Fruit fly (Drosophila melanogaster): ENCODE data around the gene Spp.

Spp gene

DNA sequence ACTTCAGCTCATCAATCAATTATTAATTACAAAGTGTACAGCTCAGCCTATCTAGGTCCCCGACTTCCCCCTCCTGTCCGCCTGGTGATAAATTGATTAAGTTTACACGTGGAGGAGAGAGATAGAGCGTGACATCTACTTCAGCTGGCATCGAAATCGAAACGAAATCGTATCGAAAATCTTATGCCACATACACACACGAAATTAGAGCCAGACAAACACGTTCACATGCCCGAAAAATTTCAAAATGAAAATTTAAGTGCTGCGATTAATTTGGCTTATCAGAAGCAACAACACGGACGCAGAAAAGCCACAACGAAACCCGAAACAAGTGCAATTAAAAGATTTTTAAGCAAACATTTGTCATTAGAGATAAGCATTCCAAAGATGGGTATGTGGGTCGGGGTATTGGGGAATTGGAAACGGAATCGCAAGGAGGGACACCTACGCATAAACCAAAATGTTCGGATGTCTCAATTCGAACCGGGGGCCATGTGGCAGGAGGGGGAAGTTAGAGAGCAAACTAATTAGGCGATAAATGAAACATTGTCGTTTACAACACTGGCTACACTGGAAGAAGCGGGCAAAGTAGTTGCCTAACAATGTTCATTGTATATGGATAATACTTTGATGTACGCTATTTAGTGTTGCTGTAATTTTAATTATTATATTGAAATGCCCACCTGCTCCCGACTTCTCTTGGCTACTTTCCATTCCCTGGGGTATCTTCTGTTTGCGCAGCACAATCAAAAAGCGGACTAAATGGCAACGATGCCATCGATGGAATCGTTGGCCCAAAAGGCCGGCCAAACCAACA lies 46.6 kb downstream of the Spp start (continued):
- TF ChIP-seq pfk (GFP tag; optimal IDR thresholded peaks at IDR 0.05): no peak
- no peak for TF ChIP-seq CG15011 (GFP tag; optimal IDR thresholded peaks at IDR 0.05)
- no peak for TF ChIP-seq Oaz (GFP tag; IDR thresholded peaks at IDR 0.05)
- TF ChIP-seq CG31224 (GFP tag; IDR thresholded peaks at IDR 0.05): no peak
- no peak for TF ChIP-seq sim (GFP tag; IDR thresholded peaks at IDR 0.05)
- no peak for TF ChIP-seq CG16779 (GFP tag; IDR thresholded peaks at IDR 0.05)
- TF ChIP-seq CG42726 (GFP tag; IDR thresholded peaks at IDR 0.05; ENCODE audit: partially characterized antibody): no peak
- no peak for TF ChIP-seq danr (GFP tag; IDR thresholded peaks at IDR 0.05)
- TF ChIP-seq CG6175 (GFP tag; IDR thresholded peaks at IDR 0.05): no peak
- TF ChIP-seq Meics (GFP tag; optimal IDR thresholded peaks at IDR 0.05): no peak
- TF ChIP-seq CG8478 (optimal IDR thresholded peaks at IDR 0.05): no peak
- no peak for TF ChIP-seq grau (tag; optimal IDR thresholded peaks at IDR 0.05)
- no peak for TF ChIP-seq pzg (GFP tag; optimal IDR thresholded peaks at IDR 0.05)
- TF ChIP-seq GATAe (GFP tag; conservative IDR thresholded peaks at IDR 0.05): no peak
- TF ChIP-seq Hsf (GFP tag; optimal IDR thresholded peaks at IDR 0.05): no peak
- TF ChIP-seq luna (GFP tag; optimal IDR thresholded peaks at IDR 0.05): no peak
- no peak for TF ChIP-seq CG13123 (GFP tag; optimal IDR thresholded peaks at IDR 0.05)
- TF ChIP-seq sisA (GFP tag; IDR thresholded peaks at IDR 0.05): no peak
- no peak for TF ChIP-seq CG43689 (GFP tag; IDR thresholded peaks at IDR 0.05)
- no peak for TF ChIP-seq CG17359 (tag; optimal IDR thresholded peaks at IDR 0.05)
- no peak for TF ChIP-seq cg (GFP tag; optimal IDR thresholded peaks at IDR 0.05)
- TF ChIP-seq tin (GFP tag; optimal IDR thresholded peaks at IDR 0.05): no peak
- no peak for TF ChIP-seq Dad (GFP tag; optimal IDR thresholded peaks at IDR 0.05)
- TF ChIP-seq YL-1 (GFP tag; optimal IDR thresholded peaks at IDR 0.05): no peak
- TF ChIP-seq CG10267 (tag; optimal IDR thresholded peaks at IDR 0.05): no peak
- no peak for TF ChIP-seq ewg (GFP tag; optimal IDR thresholded peaks at IDR 0.05)
- TF ChIP-seq chinmo (GFP tag; IDR thresholded peaks at IDR 0.05; ENCODE audit: partially characterized antibody): 0 out of 4 replicates have a peak, but pooled peaks have one; percentile 42
- no peak for TF ChIP-seq wor (GFP tag; IDR thresholded peaks at IDR 0.05)
- TF ChIP-seq zf30C (GFP tag; optimal IDR thresholded peaks at IDR 0.05): peak; percentile 31
- TF ChIP-seq stc (GFP tag; IDR thresholded peaks at IDR 0.05): no peak
- TF ChIP-seq chm (GFP tag; IDR thresholded peaks at IDR 0.05): no peak
- no peak for TF ChIP-seq CG3995 (GFP tag; optimal IDR thresholded peaks at IDR 0.05)
- no peak for TF ChIP-seq dan (GFP tag; IDR thresholded peaks at IDR 0.05)
- no peak for TF ChIP-seq CG15696 (tag; optimal IDR thresholded peaks at IDR 0.05)
- TF ChIP-seq HHEX (GFP tag; optimal IDR thresholded peaks at IDR 0.05): no peak
- TF ChIP-seq sens-2 (GFP tag; IDR thresholded peaks at IDR 0.05): no peak
- TF ChIP-seq gfzf (GFP tag; optimal IDR thresholded peaks at IDR 0.05): no peak
- TF ChIP-seq CG13287 (GFP tag; IDR thresholded peaks at IDR 0.05; ENCODE audit: partially characterized antibody): no peak
- TF ChIP-seq CG2889 (GFP tag; IDR thresholded peaks at IDR 0.05): no peak
- no peak for TF ChIP-seq CG18262 (tag; optimal IDR thresholded peaks at IDR 0.05)
- no peak for TF ChIP-seq bab2 (GFP tag; optimal IDR thresholded peaks at IDR 0.05)
- TF ChIP-seq ATbp (GFP tag; optimal IDR thresholded peaks at IDR 0.05): peak; percentile 23
- no peak for TF ChIP-seq vfl (GFP tag; optimal IDR thresholded peaks at IDR 0.05)
- no peak for TF ChIP-seq CG11723 (GFP tag; optimal IDR thresholded peaks at IDR 0.05)
- TF ChIP-seq CG4820 (GFP tag; optimal IDR thresholded peaks at IDR 0.05): no peak
- no peak for TF ChIP-seq CG12219 (GFP tag; optimal IDR thresholded peaks at IDR 0.05)
- TF ChIP-seq lov (optimal IDR thresholded peaks at IDR 0.05): no peak
- TF ChIP-seq lov (GFP tag; IDR thresholded peaks at IDR 0.05): no peak
- peak; percentile 48 for TF ChIP-seq sd (tag; optimal IDR thresholded peaks at IDR 0.05)
- TF ChIP-seq Optix (GFP tag; IDR thresholded peaks at IDR 0.05): 0 out of 3 replicates have a peak, but pooled peaks have one; percentile 23
- 0 out of 2 replicates have a peak, but pooled peaks have one; percentile 29 for TF ChIP-seq CG3847 (GFP tag; IDR thresholded peaks at IDR 0.05)

All from whole organism, embryonic.